Worm (Caenorhabditis elegans) whole organism, L1 larva: ENCODE data around the gene cku-80.

Source experiments
- F16B12.6 ChIP-seq: fragments of 150-350 bp; optimal IDR thresholded peaks from 2 replicates; lab custom pipeline; 2014; ENCODE audit warnings: missing biosample characterization, missing genetic modification characterization
- blmp-1 ChIP-seq: fragments of 150-350 bp; optimal IDR thresholded peaks from 2 replicates; lab custom pipeline; 2014; ENCODE audit warnings: missing biosample characterization, missing genetic modification characterization
- lin-39 ChIP-seq: fragments of 150-350 bp; optimal IDR thresholded peaks from 2 replicates; lab custom pipeline; 2014; ENCODE audit warnings: missing biosample characterization, missing genetic modification reagents, missing genetic modification characterization
- nhr-20 ChIP-seq: sonication (generic microtip); optimal IDR thresholded peaks from 2 replicates; lab custom pipeline; 2016; ENCODE audit warnings: mild to moderate bottlenecking, missing genetic modification characterization, missing compliant biosample characterization

- TF ChIP-seq nhr-20: no peak
- no peak for TF ChIP-seq lin-39 (tag; lab: Kevin White, UChicago)
- TF ChIP-seq blmp-1: no peak
- no peak for TF ChIP-seq F16B12.6 (tag; lab: Kevin White, UChicago)
These were observed 25.2 kb upstream of the cku-80 start, which contains the start of gene R07E5.4 for ce11 chrIII:4394496-4394895.
